Fruit fly (Drosophila melanogaster) whole organism, embryonic: ENCODE measurements around the gene Cubn.
A peak's percentile ranks its signal among the peaks of the same experiment; 100 is the strongest.

Experiments
- CG1024 ChIP-seq: fragments of 200-800 bp; sonication (Bioruptor generic); IDR thresholded peaks from 2 replicates; pipeline ENCODE4 v1.3.6; 2022; ENCODE audit warnings: missing biosample characterization, missing genetic modification characterization
- CG10267 ChIP-seq: fragments of 200-800 bp; sonication (Bioruptor generic); optimal IDR thresholded peaks from 2 replicates; lab custom pipeline; 2018; ENCODE audit warnings: missing biosample characterization, mild to moderate bottlenecking, missing genetic modification characterization, moderate library complexity
- CG12071 ChIP-seq: fragments of 200-800 bp; sonication (Bioruptor generic); optimal IDR thresholded peaks from 3 replicates; lab custom pipeline; 2018; ENCODE audit warnings: missing biosample characterization, mild to moderate bottlenecking, missing genetic modification characterization
- CG13287 ChIP-seq: fragments of 200-800 bp; sonication (Bioruptor generic); IDR thresholded peaks from 2 replicates; pipeline ENCODE4 v1.3.6; 2022; ENCODE audit warnings: missing biosample characterization, missing genetic modification characterization; ENCODE audit not compliant: partially characterized antibody
- CG16813 ChIP-seq: fragments of 200-800 bp; sonication (Bioruptor generic); IDR thresholded peaks from 3 replicates; pipeline ENCODE4 v1.3.6; 2022; ENCODE audit warnings: missing biosample characterization, missing genetic modification characterization; ENCODE audit not compliant: partially characterized antibody
- CG18262 ChIP-seq: fragments of 200-800 bp; optimal IDR thresholded peaks from 3 replicates; lab custom pipeline; 2019; ENCODE audit warnings: missing biosample characterization, mild to moderate bottlenecking, missing genetic modification characterization, moderate library complexity
- CG18476 ChIP-seq: fragments of 200-800 bp; sonication (Bioruptor generic); optimal IDR thresholded peaks from 2 replicates; lab custom pipeline; 2016; ENCODE audit warnings: missing biosample characterization, mild to moderate bottlenecking, missing genetic modification characterization
- CG31224 ChIP-seq: fragments of 200-800 bp; sonication (Bioruptor generic); IDR thresholded peaks from 2 replicates; pipeline ENCODE4 v1.3.6; 2022; ENCODE audit warnings: missing biosample characterization, missing genetic modification characterization
- CG31388 ChIP-seq: fragments of 200-800 bp; sonication (Bioruptor generic); optimal IDR thresholded peaks from 2 replicates; lab custom pipeline; 2016; ENCODE audit warnings: missing biosample characterization, missing genetic modification characterization
- CG3163 ChIP-seq: fragments of 200-800 bp; sonication (Bioruptor generic); optimal IDR thresholded peaks from 3 replicates; lab custom pipeline; 2016; ENCODE audit warnings: missing biosample characterization, missing genetic modification characterization
- CG32772 ChIP-seq: fragments of 200-800 bp; sonication (Bioruptor generic); IDR thresholded peaks from 2 replicates; pipeline ENCODE4 v1.3.6; 2022; ENCODE audit warnings: missing biosample characterization, missing genetic modification characterization
- CG33557 ChIP-seq: fragments of 200-800 bp; sonication (Bioruptor generic); optimal IDR thresholded peaks from 2 replicates; lab custom pipeline; 2019; ENCODE audit warnings: missing biosample characterization, mild to moderate bottlenecking, missing genetic modification characterization, moderate library complexity
- CG42726 ChIP-seq: fragments of 200-800 bp; sonication (Bioruptor generic); IDR thresholded peaks from 2 replicates; pipeline ENCODE4 v1.3.6; 2022; ENCODE audit warnings: missing biosample characterization, missing genetic modification characterization; ENCODE audit not compliant: partially characterized antibody
- CG5245 ChIP-seq: fragments of 200-800 bp; sonication (Bioruptor generic); optimal IDR thresholded peaks from 3 replicates; lab custom pipeline; 2016; ENCODE audit warnings: missing biosample characterization, missing genetic modification characterization
- CG7271 ChIP-seq: fragments of 200-800 bp; sonication (Bioruptor generic); optimal IDR thresholded peaks from 2 replicates; lab custom pipeline; 2018; ENCODE audit warnings: missing biosample characterization, mild to moderate bottlenecking, missing genetic modification characterization, moderate library complexity
- CG7928 ChIP-seq: fragments of 200-800 bp; sonication (Bioruptor generic); optimal IDR thresholded peaks from 2 replicates; lab custom pipeline; 2017; ENCODE audit warnings: missing biosample characterization, mild to moderate bottlenecking, missing genetic modification characterization
- CG8388 ChIP-seq: fragments of 200-800 bp; sonication (Bioruptor generic); optimal IDR thresholded peaks from 2 replicates; lab custom pipeline; 2019; ENCODE audit warnings: missing biosample characterization, mild to moderate bottlenecking, missing genetic modification characterization, moderate library complexity
- CG9215 ChIP-seq: fragments of 200-800 bp; sonication (Bioruptor generic); IDR thresholded peaks from 2 replicates; pipeline ENCODE4 v1.3.6; 2022; ENCODE audit warnings: missing biosample characterization, missing genetic modification characterization
- D ChIP-seq, 2 experiments: fragments of 200-800 bp in 1 of 2; fragments of >200 bp in 1 of 2; sonication (Bioruptor generic) in 1 of 2; optimal IDR thresholded peaks; 2 replicates in 1 of 2; 3 replicates in 1 of 2; lab custom pipeline; 2017; ENCODE audit warnings: mild to moderate bottlenecking in 1 of 2, missing biosample characterization in 1 of 2, missing genetic modification characterization in 1 of 2, missing genetic modification reagents in 1 of 2
- D19A ChIP-seq: fragments of 200-800 bp; optimal IDR thresholded peaks from 3 replicates; lab custom pipeline; 2019; ENCODE audit warnings: missing biosample characterization, mild to moderate bottlenecking, missing genetic modification characterization, moderate library complexity
- Deaf1 ChIP-seq: fragments of 200-800 bp; optimal IDR thresholded peaks from 3 replicates; lab custom pipeline; 2019; ENCODE audit warnings: missing biosample characterization, mild to moderate bottlenecking, missing genetic modification characterization, moderate library complexity
- HLHmδ ChIP-seq: fragments of 200-800 bp; sonication (Bioruptor generic); optimal IDR thresholded peaks from 2 replicates; lab custom pipeline; 2018; ENCODE audit warnings: missing biosample characterization, mild to moderate bottlenecking, missing genetic modification characterization, moderate library complexity
- HmgD ChIP-seq: fragments of 200-800 bp; sonication (Bioruptor generic); optimal IDR thresholded peaks from 3 replicates; lab custom pipeline; 2016; ENCODE audit warnings: missing biosample characterization, missing genetic modification characterization
- MESR4 ChIP-seq: fragments of 200-800 bp; sonication (Bioruptor generic); optimal IDR thresholded peaks from 2 replicates; lab custom pipeline; 2018; ENCODE audit warnings: missing biosample characterization, mild to moderate bottlenecking, missing genetic modification characterization, moderate library complexity
- NC2α ChIP-seq: fragments of 200-800 bp; sonication (Bioruptor generic); optimal IDR thresholded peaks from 2 replicates; lab custom pipeline; 2016; ENCODE audit warnings: missing biosample characterization, missing genetic modification characterization
- NFAT ChIP-seq: fragments of 200-800 bp; sonication (Bioruptor generic); IDR thresholded peaks from 2 replicates; pipeline ENCODE4 v1.3.6; 2022; ENCODE audit warnings: missing biosample characterization, missing genetic modification characterization
- Neu2 ChIP-seq: fragments of 200-800 bp; sonication (Bioruptor generic); optimal IDR thresholded peaks from 3 replicates; lab custom pipeline; 2016; ENCODE audit warnings: missing biosample characterization, missing genetic modification characterization, borderline replicate concordance
- NfI ChIP-seq: fragments of 200-800 bp; sonication (Bioruptor generic); optimal IDR thresholded peaks from 3 replicates; lab custom pipeline; 2018; ENCODE audit warnings: missing biosample characterization, mild to moderate bottlenecking, missing genetic modification characterization, moderate library complexity
- Oaz ChIP-seq: fragments of 200-800 bp; sonication (Bioruptor generic); IDR thresholded peaks from 2 replicates; pipeline ENCODE4 v1.3.6; 2022; ENCODE audit warnings: missing biosample characterization, missing genetic modification characterization
- Scr ChIP-seq: fragments of 200-800 bp; sonication (Bioruptor generic); IDR thresholded peaks from 2 replicates; pipeline ENCODE4 v1.3.6; 2022; ENCODE audit warnings: missing biosample characterization, missing genetic modification characterization; ENCODE audit not compliant: partially characterized antibody
- Tbp ChIP-seq: fragments of >200 bp; optimal IDR thresholded peaks from 2 replicates; lab custom pipeline; 2018; ENCODE audit warnings: missing biosample characterization, missing genetic modification characterization
- btn ChIP-seq: fragments of 200-800 bp; sonication (Bioruptor generic); optimal IDR thresholded peaks from 2 replicates; lab custom pipeline; 2016; ENCODE audit warnings: missing biosample characterization, missing genetic modification characterization
- chif ChIP-seq, 2 experiments: fragments of 200-800 bp; sonication (Bioruptor generic); optimal IDR thresholded peaks; 3 replicates each; lab custom pipeline; 2016; ENCODE audit warnings: missing biosample characterization in 2 of 2, missing genetic modification characterization in 2 of 2
- chn ChIP-seq: fragments of 200-800 bp; sonication (Bioruptor generic); optimal IDR thresholded peaks from 2 replicates; lab custom pipeline; 2016; ENCODE audit warnings: missing biosample characterization, missing genetic modification characterization
- da ChIP-seq: fragments of 200-800 bp; sonication (Bioruptor generic); optimal IDR thresholded peaks from 2 replicates; lab custom pipeline; 2016; ENCODE audit warnings: missing biosample characterization, missing genetic modification characterization
- disco-r ChIP-seq: fragments of 200-800 bp; sonication (Bioruptor generic); optimal IDR thresholded peaks from 2 replicates; lab custom pipeline; 2016; ENCODE audit warnings: missing biosample characterization, missing genetic modification characterization
- dpn ChIP-seq, 2 experiments: fragments of 200-800 bp; sonication (Bioruptor generic); optimal IDR thresholded peaks; 3 replicates each; lab custom pipeline; 2016; ENCODE audit warnings: missing biosample characterization in 2 of 2, missing genetic modification characterization in 2 of 2
- grau ChIP-seq: fragments of 200-800 bp; optimal IDR thresholded peaks from 3 replicates; lab custom pipeline; 2019; ENCODE audit warnings: missing biosample characterization, mild to moderate bottlenecking, missing genetic modification characterization, moderate library complexity
- lov ChIP-seq, 2 experiments: fragments of 200-800 bp in 1 of 2; fragments of >200 bp in 1 of 2; sonication (Bioruptor generic) in 1 of 2; IDR thresholded peaks in 1 of 2; optimal IDR thresholded peaks in 1 of 2; 2 replicates in 1 of 2; 3 replicates in 1 of 2; pipeline versions ENCODE4 v1.3.6 to Lab custom; 2017 to 2022; ENCODE audit warnings: missing biosample characterization in 1 of 2, missing genetic modification characterization in 1 of 2
- pho ChIP-seq: fragments of 200-800 bp; sonication (Bioruptor generic); optimal IDR thresholded peaks from 2 replicates; lab custom pipeline; 2016; ENCODE audit warnings: missing biosample characterization, missing genetic modification characterization
- pzg ChIP-seq: fragments of 200-800 bp; sonication (Bioruptor generic); optimal IDR thresholded peaks from 3 replicates; lab custom pipeline; 2018; ENCODE audit warnings: missing biosample characterization, mild to moderate bottlenecking, missing genetic modification characterization, moderate library complexity
- sc ChIP-seq, 3 experiments: fragments of >200 bp in 2 of 3; fragments of 200-800 bp in 1 of 3; sonication (Bioruptor generic) in 1 of 3; optimal IDR thresholded peaks; 2 replicates in 2 of 3; 3 replicates in 1 of 3; lab custom pipeline; 2017; ENCODE audit warnings: mild to moderate bottlenecking in 1 of 3, missing biosample characterization in 1 of 3, missing genetic modification characterization in 1 of 3, missing genetic modification reagents in 1 of 3
- sens-2 ChIP-seq: fragments of 200-800 bp; sonication (Bioruptor generic); IDR thresholded peaks from 2 replicates; pipeline ENCODE4 v1.3.6; 2022; ENCODE audit warnings: missing biosample characterization, missing genetic modification characterization
- seq ChIP-seq: fragments of 200-800 bp; sonication (Bioruptor generic); IDR thresholded peaks from 2 replicates; pipeline ENCODE4 v1.3.6; 2022; ENCODE audit warnings: missing biosample characterization, missing genetic modification characterization
- sqz ChIP-seq: fragments of 200-800 bp; sonication (Bioruptor generic); optimal IDR thresholded peaks from 3 replicates; lab custom pipeline; 2018; ENCODE audit warnings: missing biosample characterization, mild to moderate bottlenecking, missing genetic modification characterization
- trem ChIP-seq: fragments of 200-800 bp; optimal IDR thresholded peaks from 3 replicates; lab custom pipeline; 2019; ENCODE audit warnings: missing biosample characterization, mild to moderate bottlenecking, missing genetic modification characterization, moderate library complexity
- tx ChIP-seq: fragments of 200-800 bp; sonication (Bioruptor generic); optimal IDR thresholded peaks from 2 replicates; lab custom pipeline; 2016; ENCODE audit warnings: missing biosample characterization, missing genetic modification characterization

The Cubn gene

dm6 chrX:9553545-9554320 lies 17.4 kb downstream of the Cubn start (continued):
- no peak for TF ChIP-seq D (optimal IDR thresholded peaks at IDR 0.05; lab: Kevin White, UChicago)
- peak; percentile 81 for TF ChIP-seq D (GFP tag; optimal IDR thresholded peaks at IDR 0.05; lab: Kevin White, UChicago)
- TF ChIP-seq sqz = peak; percentile 75
- TF ChIP-seq lov (optimal IDR thresholded peaks at IDR 0.05; lab: Kevin White, UChicago) = no peak
- peak; percentile 84 for TF ChIP-seq lov (GFP tag; IDR thresholded peaks at IDR 0.05; lab: Robert Waterston, UW)
- peak; percentile 77 for TF ChIP-seq CG32772
- no peak for TF ChIP-seq btn (GFP tag; lab: Kevin White, UChicago)
- TF ChIP-seq seq (GFP tag; lab: Robert Waterston, UW) = peak; percentile 89
- peak; percentile 87 for TF ChIP-seq CG18262
- peak; percentile 81 for TF ChIP-seq D19A (tag; lab: Kevin White, UChicago)
- peak; percentile 71 for TF ChIP-seq CG7271 (tag; lab: Kevin White, UChicago)
- TF ChIP-seq CG8388 = peak; percentile 87
- peak; percentile 58 for TF ChIP-seq CG7928 (GFP tag; lab: Kevin White, UChicago)
- peak; percentile 60 for TF ChIP-seq CG42726 (GFP tag; lab: Robert Waterston, UW)
- peak; percentile 34 for TF ChIP-seq Tbp (GFP tag; lab: Kevin White, UChicago)
- TF ChIP-seq da (GFP tag; lab: Kevin White, UChicago) = no peak
- peak; percentile 69 for TF ChIP-seq NFAT (GFP tag; lab: Robert Waterston, UW)
- peak; percentile 53 for TF ChIP-seq Scr (GFP tag; lab: Robert Waterston, UW)
- TF ChIP-seq grau (tag; lab: Kevin White, UChicago) = peak; percentile 89
- TF ChIP-seq CG18476 (GFP tag; lab: Kevin White, UChicago) = peak; percentile 74
- TF ChIP-seq chif (GFP tag; optimal IDR thresholded peaks at IDR 0.05; lab: Kevin White, UChicago) = peak; percentile 73 to 81
- peak; percentile 80 for TF ChIP-seq trem (tag; lab: Kevin White, UChicago)
- peak; percentile 75 for TF ChIP-seq CG33557 (GFP tag; lab: Kevin White, UChicago)
- TF ChIP-seq pzg (GFP tag; lab: Kevin White, UChicago) = peak; percentile 42
- peak; percentile 60 for TF ChIP-seq NC2α (GFP tag; lab: Kevin White, UChicago)
- TF ChIP-seq MESR4 (GFP tag; lab: Kevin White, UChicago) = peak; percentile 93
- TF ChIP-seq Deaf1 (tag; lab: Kevin White, UChicago) = peak; percentile 100
- TF ChIP-seq Neu2 (GFP tag; lab: Kevin White, UChicago) = no peak
- peak; percentile 55; the same call in 1 of the 2 replicates for TF ChIP-seq CG1024 (GFP tag; lab: Robert Waterston, UW)
- TF ChIP-seq disco-r (GFP tag; lab: Kevin White, UChicago) = peak; percentile 13
- 0 out of 2 replicates have a peak, but pooled peaks have one; percentile 41 for TF ChIP-seq CG13287 (GFP tag; lab: Robert Waterston, UW)
- TF ChIP-seq CG3163 (GFP tag; lab: Kevin White, UChicago) = no peak
- peak; percentile 84 for TF ChIP-seq NfI (GFP tag; lab: Kevin White, UChicago)
- peak; percentile 53 for TF ChIP-seq HLHmδ
- peak; percentile 90 for TF ChIP-seq CG10267 (tag; lab: Kevin White, UChicago)
- peak; percentile 56 for TF ChIP-seq CG31388 (GFP tag; lab: Kevin White, UChicago)
- TF ChIP-seq HmgD = peak; percentile 18
- peak; percentile 77 for TF ChIP-seq CG12071 (GFP tag; lab: Kevin White, UChicago)
- TF ChIP-seq CG31224 (GFP tag; lab: Robert Waterston, UW) = peak; percentile 69
- peak; percentile 48 for TF ChIP-seq tx (GFP tag; lab: Kevin White, UChicago)
- TF ChIP-seq sc (optimal IDR thresholded peaks at IDR 0.05; lab: Kevin White, UChicago) = no peak
- TF ChIP-seq sc (GFP tag; optimal IDR thresholded peaks at IDR 0.05; lab: Kevin White, UChicago) = peak; percentile 79
- TF ChIP-seq CG9215 = peak; percentile 79
- TF ChIP-seq dpn (GFP tag; optimal IDR thresholded peaks at IDR 0.05; lab: Kevin White, UChicago) = peak; percentile 82 to 88
- TF ChIP-seq CG5245 (GFP tag; lab: Kevin White, UChicago) = peak; percentile 78
- TF ChIP-seq Oaz (GFP tag; lab: Robert Waterston, UW) = peak; percentile 72
- peak; percentile 55 for TF ChIP-seq sens-2
- TF ChIP-seq chn (GFP tag; lab: Kevin White, UChicago) = peak; percentile 81
- TF ChIP-seq pho = peak; percentile 71
- TF ChIP-seq CG16813 (GFP tag; lab: Robert Waterston, UW) = peak; percentile 41; the same call in 1 of the 3 replicates
